Fruit fly (Drosophila melanogaster) whole organism, embryonic: ENCODE measurements around the gene MED15.

Experiments used
- CG10431 ChIP-seq: fragments of 200-800 bp; sonication (Bioruptor generic); optimal IDR thresholded peaks from 3 replicates; lab custom pipeline; 2018; ENCODE audit warnings: missing biosample characterization, mild to moderate bottlenecking, missing genetic modification characterization
- CG11456 ChIP-seq: fragments of 200-800 bp; sonication (Bioruptor generic); IDR thresholded peaks from 3 replicates; pipeline ENCODE4 v1.3.6; 2022; ENCODE audit warnings: missing biosample characterization, missing genetic modification characterization
- CG12236 ChIP-seq: fragments of 200-800 bp; sonication (Bioruptor generic); optimal IDR thresholded peaks from 2 replicates; lab custom pipeline; 2016; ENCODE audit warnings: missing biosample characterization, missing genetic modification characterization
- CG1233 ChIP-seq: fragments of 200-800 bp; sonication (Bioruptor generic); optimal IDR thresholded peaks from 4 replicates; lab custom pipeline; 2018; ENCODE audit warnings: missing biosample characterization, mild to moderate bottlenecking, missing genetic modification characterization
- CG13624 ChIP-seq: fragments of 200-800 bp; sonication (Bioruptor generic); optimal IDR thresholded peaks from 2 replicates; lab custom pipeline; 2016; ENCODE audit warnings: missing biosample characterization, missing genetic modification characterization
- CG13775 ChIP-seq: fragments of 200-800 bp; sonication (Bioruptor generic); optimal IDR thresholded peaks from 3 replicates; lab custom pipeline; 2017; ENCODE audit warnings: missing biosample characterization, mild to moderate bottlenecking, missing genetic modification characterization
- CG15479 ChIP-seq: fragments of 200-800 bp; sonication (Bioruptor generic); optimal IDR thresholded peaks from 3 replicates; lab custom pipeline; 2019; ENCODE audit warnings: missing biosample characterization, mild to moderate bottlenecking, missing genetic modification characterization, moderate library complexity
- CG17361 ChIP-seq: fragments of 200-800 bp; sonication (Bioruptor generic); IDR thresholded peaks from 3 replicates; pipeline ENCODE4 v1.3.6; 2022; ENCODE audit warnings: missing biosample characterization, missing genetic modification characterization
- CG1832 ChIP-seq: fragments of 200-800 bp; sonication (Bioruptor generic); optimal IDR thresholded peaks from 2 replicates; lab custom pipeline; 2017; ENCODE audit warnings: missing biosample characterization, mild to moderate bottlenecking, missing genetic modification characterization, inconsistent platforms
- CG32772 ChIP-seq: fragments of 200-800 bp; sonication (Bioruptor generic); IDR thresholded peaks from 2 replicates; pipeline ENCODE4 v1.3.6; 2022; ENCODE audit warnings: missing biosample characterization, missing genetic modification characterization
- CG6683 ChIP-seq: fragments of 200-800 bp; sonication (Bioruptor generic); optimal IDR thresholded peaks from 2 replicates; lab custom pipeline; 2017; ENCODE audit warnings: missing biosample characterization, mild to moderate bottlenecking, missing genetic modification characterization, missing genetic modification reagents
- CG6689 ChIP-seq: fragments of 200-800 bp; sonication (Bioruptor generic); IDR thresholded peaks from 2 replicates; pipeline ENCODE4 v1.3.6; 2022; ENCODE audit warnings: missing biosample characterization, missing genetic modification characterization
- CG6765 ChIP-seq: fragments of 200-800 bp; sonication (Bioruptor generic); optimal IDR thresholded peaks from 3 replicates; lab custom pipeline; 2017; ENCODE audit warnings: missing biosample characterization, mild to moderate bottlenecking, missing genetic modification characterization
- CG7271 ChIP-seq: fragments of 200-800 bp; sonication (Bioruptor generic); optimal IDR thresholded peaks from 2 replicates; lab custom pipeline; 2018; ENCODE audit warnings: missing biosample characterization, mild to moderate bottlenecking, missing genetic modification characterization, moderate library complexity
- D ChIP-seq, 2 experiments: fragments of 200-800 bp in 1 of 2; fragments of >200 bp in 1 of 2; sonication (Bioruptor generic) in 1 of 2; optimal IDR thresholded peaks; 2 replicates in 1 of 2; 3 replicates in 1 of 2; lab custom pipeline; 2017; ENCODE audit warnings: mild to moderate bottlenecking in 1 of 2, missing biosample characterization in 1 of 2, missing genetic modification characterization in 1 of 2, missing genetic modification reagents in 1 of 2
- D19A ChIP-seq: fragments of 200-800 bp; optimal IDR thresholded peaks from 3 replicates; lab custom pipeline; 2019; ENCODE audit warnings: missing biosample characterization, mild to moderate bottlenecking, missing genetic modification characterization, moderate library complexity
- Dll ChIP-seq: fragments of 200-800 bp; sonication (Bioruptor generic); IDR thresholded peaks from 4 replicates; pipeline ENCODE4 v1.3.6; 2022; ENCODE audit warnings: missing biosample characterization, missing genetic modification characterization; ENCODE audit not compliant: partially characterized antibody
- Dref ChIP-seq: fragments of 200-800 bp; sonication (Bioruptor generic); IDR thresholded peaks from 2 replicates; pipeline ENCODE4 v1.3.6; 2022; ENCODE audit warnings: missing biosample characterization, missing genetic modification characterization
- GATAe ChIP-seq: fragments of 200-800 bp; sonication (Bioruptor generic); conservative IDR thresholded peaks from 2 replicates; pipeline ENCODE4 v1.3.6; 2022; ENCODE audit warnings: missing biosample characterization, missing genetic modification characterization
- Gug ChIP-seq: fragments of 200-800 bp; sonication (Bioruptor generic); IDR thresholded peaks from 4 replicates; pipeline ENCODE4 v1.3.6; 2022; ENCODE audit warnings: missing biosample characterization, missing genetic modification characterization
- Max ChIP-seq: fragments of 200-800 bp; sonication (Bioruptor generic); optimal IDR thresholded peaks from 2 replicates; lab custom pipeline; 2016; ENCODE audit warnings: missing biosample characterization, mild to moderate bottlenecking, missing genetic modification characterization
- Med ChIP-seq: fragments of 200-800 bp; sonication (Bioruptor generic); peaks from one replicate; lab custom pipeline; 2016; ENCODE audit warnings: missing biosample characterization, missing genetic modification characterization, mild to moderate bottlenecking, inconsistent platforms, moderate library complexity
- Neu2 ChIP-seq: fragments of 200-800 bp; sonication (Bioruptor generic); optimal IDR thresholded peaks from 3 replicates; lab custom pipeline; 2016; ENCODE audit warnings: missing biosample characterization, missing genetic modification characterization, borderline replicate concordance
- Optix ChIP-seq: fragments of 200-800 bp; sonication (Bioruptor generic); IDR thresholded peaks from 3 replicates; pipeline ENCODE4 v1.3.6; 2022; ENCODE audit warnings: missing biosample characterization, missing genetic modification characterization
- PHDP ChIP-seq: fragments of 200-800 bp; sonication (Bioruptor generic); optimal IDR thresholded peaks from 3 replicates; lab custom pipeline; 2018; ENCODE audit warnings: missing biosample characterization, mild to moderate bottlenecking, missing genetic modification characterization, moderate library complexity
- Ssrp ChIP-seq: fragments of 200-800 bp; sonication (Bioruptor generic); optimal IDR thresholded peaks from 2 replicates; lab custom pipeline; 2018; ENCODE audit warnings: missing biosample characterization, mild to moderate bottlenecking, missing genetic modification characterization, moderate library complexity
- cad ChIP-seq: fragments of >200 bp; optimal IDR thresholded peaks from 2 replicates; lab custom pipeline; 2017; ENCODE audit warnings: missing biosample characterization, missing genetic modification characterization
- dysf ChIP-seq: fragments of 200-800 bp; sonication (Bioruptor generic); IDR thresholded peaks from 3 replicates; pipeline ENCODE4 v1.3.6; 2022; ENCODE audit warnings: missing biosample characterization, missing genetic modification characterization
- exex ChIP-seq: fragments of 200-800 bp; sonication (Bioruptor generic); optimal IDR thresholded peaks from 4 replicates; lab custom pipeline; 2018; ENCODE audit warnings: missing biosample characterization, mild to moderate bottlenecking, missing genetic modification characterization, moderate library complexity
- fd102C ChIP-seq: fragments of 200-800 bp; sonication (Bioruptor generic); optimal IDR thresholded peaks from 2 replicates; lab custom pipeline; 2018; ENCODE audit warnings: missing biosample characterization, mild to moderate bottlenecking, missing genetic modification characterization, moderate library complexity
- grn ChIP-seq: fragments of 200-800 bp; sonication (Bioruptor generic); optimal IDR thresholded peaks from 3 replicates; lab custom pipeline; 2017; ENCODE audit warnings: missing biosample characterization, missing genetic modification characterization
- inv ChIP-seq: fragments of 200-800 bp; sonication (Bioruptor generic); IDR thresholded peaks from 2 replicates; pipeline ENCODE4 v1.3.6; 2022; ENCODE audit warnings: missing biosample characterization, missing genetic modification characterization; ENCODE audit not compliant: partially characterized antibody
- klu ChIP-seq: fragments of 200-800 bp; sonication (Bioruptor generic); IDR thresholded peaks from 2 replicates; pipeline ENCODE4 v1.3.6; 2022; ENCODE audit warnings: missing biosample characterization, missing genetic modification characterization
- lab ChIP-seq: fragments of 200-800 bp; sonication (Bioruptor generic); optimal IDR thresholded peaks from 3 replicates; lab custom pipeline; 2017; ENCODE audit warnings: missing biosample characterization, missing genetic modification characterization, mild to moderate bottlenecking, moderate library complexity, missing genetic modification reagents
- prd ChIP-seq, 3 experiments: fragments of >200 bp in 2 of 3; fragments of 200-800 bp in 1 of 3; sonication (Bioruptor generic) in 1 of 3; optimal IDR thresholded peaks in 2 of 3; IDR thresholded peaks in 1 of 3; 2 replicates in 2 of 3; 3 replicates in 1 of 3; pipeline versions ENCODE4 v1.3.6 to Lab custom; 2017 to 2022; ENCODE audit warnings: missing biosample characterization in 1 of 3, missing genetic modification characterization in 1 of 3
- tll ChIP-seq, 2 experiments: fragments of 200-800 bp in 1 of 2; fragments of >200 bp in 1 of 2; sonication (Bioruptor generic) in 1 of 2; optimal IDR thresholded peaks; 2 replicates each; lab custom pipeline; 2017 to 2019; ENCODE audit warnings: missing biosample characterization in 2 of 2, missing genetic modification characterization in 2 of 2, mild to moderate bottlenecking in 1 of 2, moderate library complexity in 1 of 2
- wor ChIP-seq: fragments of 200-800 bp; sonication (Bioruptor generic); IDR thresholded peaks from 2 replicates; pipeline ENCODE4 v1.3.6; 2022; ENCODE audit warnings: missing biosample characterization, missing genetic modification characterization
- zen ChIP-seq: fragments of 200-800 bp; sonication (Bioruptor generic); optimal IDR thresholded peaks from 3 replicates; lab custom pipeline; 2018; ENCODE audit warnings: missing biosample characterization, mild to moderate bottlenecking, missing genetic modification characterization, moderate library complexity

MED15 gene

dm6 chr2L:516032-516993 lies 43.5 kb downstream of the MED15 start (continued):
- no peak for TF ChIP-seq exex (tag; lab: Kevin White, UChicago)
- peak; percentile 90 for TF ChIP-seq lab (GFP tag; lab: Kevin White, UChicago)
- TF ChIP-seq CG12236 (GFP tag; lab: Kevin White, UChicago): peak; percentile 49
- no peak for TF ChIP-seq CG10431 (GFP tag; lab: Kevin White, UChicago)
- peak; percentile 83 for TF ChIP-seq CG32772 (GFP tag; lab: Robert Waterston, UW)
- no peak for TF ChIP-seq Dll (GFP tag; lab: Robert Waterston, UW)
- peak; percentile 75 for TF ChIP-seq Gug

dm6 chr2L:517911-518619 lies 45.3 kb downstream of the MED15 start:
- TF ChIP-seq PHDP (tag; lab: Kevin White, UChicago): no peak
- TF ChIP-seq zen (tag; lab: Kevin White, UChicago): peak; percentile 99
- no peak for TF ChIP-seq CG17361 (GFP tag; lab: Robert Waterston, UW)
- TF ChIP-seq Neu2 (GFP tag; lab: Kevin White, UChicago): no peak
- TF ChIP-seq grn (GFP tag; lab: Kevin White, UChicago): peak; percentile 25
- TF ChIP-seq lab (GFP tag; lab: Kevin White, UChicago): no peak
- no peak for TF ChIP-seq Max (GFP tag; lab: Kevin White, UChicago)
- TF ChIP-seq dysf (GFP tag; lab: Robert Waterston, UW): 0 out of 3 replicates have a peak, but pooled peaks have one; percentile 7
- peak; percentile 9 for TF ChIP-seq Med (GFP tag; lab: Kevin White, UChicago)
- no peak for TF ChIP-seq prd (optimal IDR thresholded peaks at IDR 0.05; lab: Kevin White, UChicago)
- TF ChIP-seq prd (GFP tag; IDR thresholded peaks at IDR 0.05; lab: Robert Waterston, UW): peak; percentile 36; the same call in 1 of the 3 replicates
- TF ChIP-seq CG1832 (GFP tag; lab: Kevin White, UChicago): peak; percentile 40
- TF ChIP-seq CG15479: peak; percentile 97
- TF ChIP-seq CG13624 (GFP tag; lab: Kevin White, UChicago): no peak
- TF ChIP-seq D (optimal IDR thresholded peaks at IDR 0.05; lab: Kevin White, UChicago): peak; percentile 73
- no peak for TF ChIP-seq D (GFP tag; optimal IDR thresholded peaks at IDR 0.05; lab: Kevin White, UChicago)
- TF ChIP-seq tll (GFP tag; optimal IDR thresholded peaks at IDR 0.05; lab: Kevin White, UChicago): peak in 1 of 2 experiments; percentile 93
- no peak for TF ChIP-seq Optix
- no peak for TF ChIP-seq inv (GFP tag; lab: Robert Waterston, UW)
- TF ChIP-seq D19A (tag; lab: Kevin White, UChicago): peak; percentile 56
- peak; percentile 99 for TF ChIP-seq cad (GFP tag; lab: Kevin White, UChicago)
- no peak for TF ChIP-seq CG6683 (GFP tag; lab: Kevin White, UChicago)
- TF ChIP-seq Ssrp (tag; lab: Kevin White, UChicago): no peak
- no peak for TF ChIP-seq GATAe (GFP tag; lab: Robert Waterston, UW)
- TF ChIP-seq CG7271 (tag; lab: Kevin White, UChicago): peak; percentile 77
- TF ChIP-seq wor (GFP tag; lab: Robert Waterston, UW): no peak
- no peak for TF ChIP-seq CG11456 (GFP tag; lab: Robert Waterston, UW)
- no peak for TF ChIP-seq CG13775 (GFP tag; lab: Kevin White, UChicago)
- no peak for TF ChIP-seq CG1233 (GFP tag; lab: Kevin White, UChicago)
- TF ChIP-seq Dref: no peak
- peak; percentile 16 for TF ChIP-seq fd102C (GFP tag; lab: Kevin White, UChicago)
- no peak for TF ChIP-seq CG6689
- no peak for TF ChIP-seq klu (GFP tag; lab: Robert Waterston, UW)
- no peak for TF ChIP-seq CG6765
